ENCODE assay signal across 3 worm cellular contexts in genomic region chrX:14853712-14854217, ce11.
TF ChIP-seq lines count a peak whose summit lies in the region.

C27C12.1 (minus strand) TSS chrX:14853762.
C27C12.4 (plus strand) TSS chrX:14854086.

TF ChIP-seq in whole organism, L2 larva, 48 proteins besides CTCF, POLR2A, EP300 and RAD21 (continued from another document):
- TF ChIP-seq nhr-237 (tag; optimal IDR thresholded peaks at IDR 0.05; lab: Kevin White, UChicago) (no peak), nhr-77 (tag; optimal IDR thresholded peaks at IDR 0.05; lab: Kevin White, UChicago) (peak; percentile 43), sma-9 (GFP tag; optimal IDR thresholded peaks at IDR 0.05; lab: Kevin White, UChicago) (peak; percentile 90), sma-9 (tag; optimal IDR thresholded peaks at IDR 0.05; lab: Kevin White, UChicago) (no peak), unc-55 (GFP tag; optimal IDR thresholded peaks at IDR 0.05; lab: Kevin White, UChicago) (peak; percentile 96), crh-2 (tag; optimal IDR thresholded peaks at IDR 0.05; lab: Kevin White, UChicago) (peak; percentile 92), ztf-11 (tag; optimal IDR thresholded peaks at IDR 0.05; lab: Kevin White, UChicago) (no peak), unc-62 (GFP tag; optimal IDR thresholded peaks at IDR 0.05; lab: Kevin White, UChicago) (no peak), lin-13 (GFP tag; optimal IDR thresholded peaks at IDR 0.05; lab: Kevin White, UChicago) (peak; percentile 89), nhr-23 (tag; optimal IDR thresholded peaks at IDR 0.05; lab: Kevin White, UChicago) (no peak), fos-1 (tag; optimal IDR thresholded peaks at IDR 0.05; lab: Kevin White, UChicago) (peak; percentile 74), nhr-10 (tag; optimal IDR thresholded peaks at IDR 0.05; lab: Kevin White, UChicago) (no peak), nhr-25 (tag; optimal IDR thresholded peaks at IDR 0.05; lab: Kevin White, UChicago) (no peak), dmd-4 (tag; optimal IDR thresholded peaks at IDR 0.05; lab: Kevin White, UChicago) (no peak), ztf-4 (tag; optimal IDR thresholded peaks at IDR 0.05; lab: Kevin White, UChicago) (peak; percentile 89), elt-1 (tag; optimal IDR thresholded peaks at IDR 0.05; lab: Kevin White, UChicago) (no peak), peb-1 (tag; optimal IDR thresholded peaks at IDR 0.05; lab: Kevin White, UChicago) (no peak), Y55F3AM.14 (GFP tag; optimal IDR thresholded peaks at IDR 0.05; lab: Kevin White, UChicago) (peak; percentile 44), unc-39 (tag; optimal IDR thresholded peaks at IDR 0.05; lab: Kevin White, UChicago) (no peak), mab-5 (tag; optimal IDR thresholded peaks at IDR 0.05; lab: Kevin White, UChicago) (peak; percentile 82), lin-39 (tag; optimal IDR thresholded peaks at IDR 0.05; lab: Kevin White, UChicago) (no peak), ZK546.5 (tag; optimal IDR thresholded peaks at IDR 0.05; lab: Kevin White, UChicago) (no peak), R02D3.7 (tag; optimal IDR thresholded peaks at IDR 0.05; lab: Kevin White, UChicago) (peak; percentile 11), nhr-21 (tag; optimal IDR thresholded peaks at IDR 0.05; lab: Kevin White, UChicago) (peak; percentile 85), ceh-82 (tag; optimal IDR thresholded peaks at IDR 0.05; lab: Kevin White, UChicago) (peak; percentile 36), alr-1 (tag; optimal IDR thresholded peaks at IDR 0.05; lab: Kevin White, UChicago) (no peak)

TF ChIP-seq in whole organism, L4 larva, 104 proteins besides CTCF, POLR2A, EP300 and RAD21 (continued from another document and continues in another):
- TF ChIP-seq unc-62 (GFP tag; optimal IDR thresholded peaks at IDR 0.05 in 1 of 2; lab: Kevin White, UChicago), result no peak
- TF ChIP-seq unc-62 (tag; optimal IDR thresholded peaks at IDR 0.05; lab: Kevin White, UChicago), result no peak
- peak; percentile 90 for TF ChIP-seq mxl-3 (GFP tag; optimal IDR thresholded peaks at IDR 0.05; lab: Kevin White, UChicago)
- no peak for TF ChIP-seq R02D3.7 (tag; optimal IDR thresholded peaks at IDR 0.05; lab: Kevin White, UChicago)
- TF ChIP-seq ceh-82 (tag; optimal IDR thresholded peaks at IDR 0.05; lab: Kevin White, UChicago), result no peak
- TF ChIP-seq gei-8 (GFP tag; optimal IDR thresholded peaks at IDR 0.05; lab: Kevin White, UChicago), result no peak
- TF ChIP-seq unc-130 (GFP tag; optimal IDR thresholded peaks at IDR 0.05; lab: Kevin White, UChicago), result peak; percentile 33
- TF ChIP-seq lin-13 (GFP tag; optimal IDR thresholded peaks at IDR 0.05; lab: Kevin White, UChicago), result peak; percentile 76
- no peak for TF ChIP-seq lin-29 (GFP tag; IDR thresholded peaks at IDR 0.05; lab: Robert Waterston, UW)
- peak; percentile 90 for TF ChIP-seq nhr-28 (tag; optimal IDR thresholded peaks at IDR 0.05; lab: Kevin White, UChicago)
- TF ChIP-seq zip-11 (GFP tag; IDR thresholded peaks at IDR 0.05; lab: Robert Waterston, UW), result no peak
- no peak for TF ChIP-seq nhr-237 (tag; optimal IDR thresholded peaks at IDR 0.05; lab: Kevin White, UChicago)
- TF ChIP-seq arid-1 (GFP tag; conservative IDR thresholded peaks at IDR 0.05; lab: Robert Waterston, UW), result no peak; the same call in 1 of the 2 replicates
- no peak for TF ChIP-seq daf-12 (tag; optimal IDR thresholded peaks at IDR 0.05; lab: Kevin White, UChicago)
- TF ChIP-seq F49E8.2 (tag; optimal IDR thresholded peaks at IDR 0.05; lab: Kevin White, UChicago; ENCODE audit: borderline replicate concordance), result no peak
- TF ChIP-seq hlh-11 (tag; optimal IDR thresholded peaks at IDR 0.05; lab: Kevin White, UChicago), result peak; percentile 90
- 0 out of 2 replicates have a peak, but pooled peaks have one; percentile 18 for TF ChIP-seq dmd-9 (GFP tag; IDR thresholded peaks at IDR 0.05; lab: Robert Waterston, UW)
- TF ChIP-seq madf-5 (GFP tag; IDR thresholded peaks at IDR 0.05; lab: Robert Waterston, UW), result no peak
- TF ChIP-seq egl-27 (tag; optimal IDR thresholded peaks at IDR 0.05; lab: Kevin White, UChicago), result no peak
- no peak for TF ChIP-seq sdz-12 (GFP tag; optimal IDR thresholded peaks at IDR 0.05; lab: Kevin White, UChicago)
- TF ChIP-seq ces-1 (GFP tag; optimal IDR thresholded peaks at IDR 0.05; lab: Kevin White, UChicago), result no peak
- no peak for TF ChIP-seq nhr-10 (tag; optimal IDR thresholded peaks at IDR 0.05; lab: Kevin White, UChicago)
- TF ChIP-seq nhr-77 (tag; optimal IDR thresholded peaks at IDR 0.05; lab: Kevin White, UChicago), result peak; percentile 88
- peak; percentile 77 for TF ChIP-seq nhr-102 (tag; optimal IDR thresholded peaks at IDR 0.05; lab: Kevin White, UChicago)
- TF ChIP-seq ZK337.2 (GFP tag; IDR thresholded peaks at IDR 0.05; lab: Robert Waterston, UW), result no peak
- TF ChIP-seq dpl-1 (GFP tag; optimal IDR thresholded peaks at IDR 0.05; lab: Kevin White, UChicago), result peak; percentile 71
- TF ChIP-seq dmd-8 (GFP tag; IDR thresholded peaks at IDR 0.05; lab: Robert Waterston, UW), result no peak
- no peak for TF ChIP-seq lir-3 (tag; optimal IDR thresholded peaks at IDR 0.05; lab: Kevin White, UChicago)
- no peak for TF ChIP-seq vab-7 (GFP tag; IDR thresholded peaks at IDR 0.05; lab: Robert Waterston, UW)
- TF ChIP-seq ceh-32 (tag; optimal IDR thresholded peaks at IDR 0.05; lab: Kevin White, UChicago; ENCODE audit: poor library complexity), result no peak
- peak; percentile 73 for TF ChIP-seq T20F7.1 (GFP tag; optimal IDR thresholded peaks at IDR 0.05; lab: Kevin White, UChicago)
- TF ChIP-seq nhr-76 (tag; optimal IDR thresholded peaks at IDR 0.05; lab: Kevin White, UChicago), result no peak
- TF ChIP-seq madf-9 (GFP tag; conservative IDR thresholded peaks at IDR 0.05; lab: Robert Waterston, UW), result peak; percentile 47; the same call in 1 of the 2 replicates
- 0 out of 2 replicates have a peak, but pooled peaks have one; percentile 45 for TF ChIP-seq ceh-20 (GFP tag; IDR thresholded peaks at IDR 0.05; lab: Robert Waterston, UW)
- TF ChIP-seq rbr-2 (tag; optimal IDR thresholded peaks at IDR 0.05; lab: Kevin White, UChicago), result peak; percentile 86
- TF ChIP-seq lin-38 (GFP tag; IDR thresholded peaks at IDR 0.05; lab: Robert Waterston, UW), result no peak; the same call in 1 of the 2 replicates
- TF ChIP-seq lin-39 (tag; optimal IDR thresholded peaks at IDR 0.05; lab: Kevin White, UChicago), result no peak
- TF ChIP-seq D1046.2 (GFP tag; IDR thresholded peaks at IDR 0.05; lab: Robert Waterston, UW), result no peak
- no peak for TF ChIP-seq pqm-1 (tag; optimal IDR thresholded peaks at IDR 0.05; lab: Kevin White, UChicago)
- peak; percentile 57 for TF ChIP-seq zip-2 (tag; optimal IDR thresholded peaks at IDR 0.05; lab: Kevin White, UChicago)
- no peak for TF ChIP-seq tag-97 (GFP tag; IDR thresholded peaks at IDR 0.05; lab: Robert Waterston, UW)
- TF ChIP-seq T26A8.4 (GFP tag; IDR thresholded peaks at IDR 0.05; lab: Robert Waterston, UW), result peak; percentile 69
- TF ChIP-seq egl-43 (GFP tag; IDR thresholded peaks at IDR 0.05; lab: Robert Waterston, UW), result no peak
- TF ChIP-seq ZK546.5 (tag; optimal IDR thresholded peaks at IDR 0.05; lab: Kevin White, UChicago), result no peak
- TF ChIP-seq fkh-10 (GFP tag; optimal IDR thresholded peaks at IDR 0.05; lab: Kevin White, UChicago), result peak; percentile 78
- TF ChIP-seq dmd-6 (GFP tag; IDR thresholded peaks at IDR 0.05; lab: Robert Waterston, UW), result peak; percentile 84
- no peak for TF ChIP-seq cey-2 (tag; optimal IDR thresholded peaks at IDR 0.05; lab: Kevin White, UChicago; ENCODE audit: borderline replicate concordance, insufficient read depth)
- no peak for TF ChIP-seq tra-1 (GFP tag; IDR thresholded peaks at IDR 0.05; lab: Robert Waterston, UW)
- no peak for TF ChIP-seq nhr-41 (GFP tag; IDR thresholded peaks at IDR 0.05; lab: Robert Waterston, UW)
- TF ChIP-seq nhr-42 (GFP tag; IDR thresholded peaks at IDR 0.05; lab: Robert Waterston, UW), result 0 out of 2 replicates have a peak, but pooled peaks have one; percentile 40
- TF ChIP-seq attf-4 (tag; optimal IDR thresholded peaks at IDR 0.05; lab: Kevin White, UChicago), result no peak
- TF ChIP-seq fos-1 (tag; optimal IDR thresholded peaks at IDR 0.05; lab: Kevin White, UChicago), result no peak
- peak; percentile 48 for TF ChIP-seq spr-1 (tag; optimal IDR thresholded peaks at IDR 0.05; lab: Kevin White, UChicago)
- no peak for TF ChIP-seq snpc-1.2 (GFP tag; IDR thresholded peaks at IDR 0.05; lab: Robert Waterston, UW)
- no peak for TF ChIP-seq spr-3 (GFP tag; optimal IDR thresholded peaks at IDR 0.05; lab: Kevin White, UChicago)
- no peak for TF ChIP-seq ceh-28 (tag; optimal IDR thresholded peaks at IDR 0.05; lab: Kevin White, UChicago)

TF ChIP-seq in whole organism, late embryonic, 69 proteins besides CTCF, POLR2A, EP300 and RAD21 (continued from another document):
- TF ChIP-seq unc-3 (GFP tag; conservative IDR thresholded peaks at IDR 0.05; lab: Robert Waterston, UW), result no peak
- no peak for TF ChIP-seq unc-3 (tag; optimal IDR thresholded peaks at IDR 0.05; lab: Kevin White, UChicago)
- peak; percentile 66 for TF ChIP-seq nfya-1 (tag; optimal IDR thresholded peaks at IDR 0.05; lab: Kevin White, UChicago)
- TF ChIP-seq che-1 (tag; optimal IDR thresholded peaks at IDR 0.05; lab: Kevin White, UChicago), result no peak
- peak; percentile 59 for TF ChIP-seq hlh-30 (tag; optimal IDR thresholded peaks at IDR 0.05; lab: Kevin White, UChicago; ENCODE audit: insufficient read depth)
- TF ChIP-seq fkh-10 (GFP tag; optimal IDR thresholded peaks at IDR 0.05; lab: Kevin White, UChicago), result no peak
- no peak for TF ChIP-seq mec-3 (tag; optimal IDR thresholded peaks at IDR 0.05; lab: Kevin White, UChicago; ENCODE audit: borderline replicate concordance)
- peak; percentile 15 for TF ChIP-seq tbx-7 (tag; optimal IDR thresholded peaks at IDR 0.05; lab: Kevin White, UChicago)
- peak; percentile 42 for TF ChIP-seq ceh-14 (tag; optimal IDR thresholded peaks at IDR 0.05; lab: Kevin White, UChicago)
- peak; percentile 33 for TF ChIP-seq ceh-30 (tag; optimal IDR thresholded peaks at IDR 0.05; lab: Kevin White, UChicago)
- TF ChIP-seq ceh-48 (tag; optimal IDR thresholded peaks at IDR 0.05; lab: Kevin White, UChicago), result no peak
- TF ChIP-seq pag-3 (tag; optimal IDR thresholded peaks at IDR 0.05; lab: Kevin White, UChicago; ENCODE audit: borderline replicate concordance), result no peak
- TF ChIP-seq ref-2 (tag; optimal IDR thresholded peaks at IDR 0.05; lab: Kevin White, UChicago), result peak; percentile 82
- no peak for TF ChIP-seq madf-2 (tag; optimal IDR thresholded peaks at IDR 0.05; lab: Kevin White, UChicago)
- TF ChIP-seq hlh-8 (tag; optimal IDR thresholded peaks at IDR 0.05; lab: Kevin White, UChicago), result peak; percentile 40
- no peak for TF ChIP-seq elt-4 (tag; optimal IDR thresholded peaks at IDR 0.05; lab: Kevin White, UChicago)
- no peak for TF ChIP-seq ceh-45 (GFP tag; IDR thresholded peaks at IDR 0.05; lab: Robert Waterston, UW)
- no peak for TF ChIP-seq nhr-11 (tag; optimal IDR thresholded peaks at IDR 0.05; lab: Kevin White, UChicago)
- TF ChIP-seq dve-1 (tag; optimal IDR thresholded peaks at IDR 0.05; lab: Kevin White, UChicago), result peak; percentile 43
- no peak for TF ChIP-seq eyg-1 (tag; optimal IDR thresholded peaks at IDR 0.05; lab: Kevin White, UChicago)
- TF ChIP-seq ceh-18 (tag; optimal IDR thresholded peaks at IDR 0.05; lab: Kevin White, UChicago), result peak; percentile 50
- peak; percentile 56 for TF ChIP-seq rnt-1 (tag; optimal IDR thresholded peaks at IDR 0.05; lab: Kevin White, UChicago)
- TF ChIP-seq dmd-4 (tag; optimal IDR thresholded peaks at IDR 0.05; lab: Kevin White, UChicago; ENCODE audit: borderline replicate concordance), result no peak
- TF ChIP-seq npax-4 (tag; optimal IDR thresholded peaks at IDR 0.05; lab: Kevin White, UChicago), result no peak
- TF ChIP-seq K09A11.1 (tag; optimal IDR thresholded peaks at IDR 0.05; lab: Kevin White, UChicago; ENCODE audit: insufficient read depth), result no peak
- no peak for TF ChIP-seq unc-86 (tag; optimal IDR thresholded peaks at IDR 0.05; lab: Kevin White, UChicago)
- no peak for TF ChIP-seq pha-4 (tag; optimal IDR thresholded peaks at IDR 0.05; lab: Kevin White, UChicago)
- no peak for TF ChIP-seq nhr-232 (tag; optimal IDR thresholded peaks at IDR 0.05; lab: Kevin White, UChicago)
- no peak for TF ChIP-seq T23F11.4 (GFP tag; optimal IDR thresholded peaks at IDR 0.05; lab: Kevin White, UChicago)
- TF ChIP-seq lim-6 (tag; optimal IDR thresholded peaks at IDR 0.05; lab: Kevin White, UChicago), result no peak
- TF ChIP-seq ceh-6 (GFP tag; optimal IDR thresholded peaks at IDR 0.05; lab: Kevin White, UChicago), result no peak
- peak; percentile 44 for TF ChIP-seq ceh-34 (tag; optimal IDR thresholded peaks at IDR 0.05; lab: Kevin White, UChicago)
- TF ChIP-seq zip-5 (tag; optimal IDR thresholded peaks at IDR 0.05; lab: Kevin White, UChicago), result peak; percentile 39
- TF ChIP-seq pha-2 (tag; optimal IDR thresholded peaks at IDR 0.05; lab: Kevin White, UChicago), result no peak
- no peak for TF ChIP-seq sox-4 (tag; optimal IDR thresholded peaks at IDR 0.05; lab: Kevin White, UChicago)
- no peak for TF ChIP-seq ztf-16 (tag; optimal IDR thresholded peaks at IDR 0.05; lab: Kevin White, UChicago)
- peak; percentile 76 for TF ChIP-seq sdc-2 (tag; optimal IDR thresholded peaks at IDR 0.05; lab: Kevin White, UChicago)
- no peak for TF ChIP-seq ceh-22 (tag; optimal IDR thresholded peaks at IDR 0.05; lab: Kevin White, UChicago)
- TF ChIP-seq unc-55 (GFP tag; optimal IDR thresholded peaks at IDR 0.05; lab: Kevin White, UChicago), result peak; percentile 53
- TF ChIP-seq hlh-15 (tag; optimal IDR thresholded peaks at IDR 0.05; lab: Kevin White, UChicago), result no peak
- no peak for TF ChIP-seq pqm-1 (tag; optimal IDR thresholded peaks at IDR 0.05; lab: Kevin White, UChicago)
- no peak for TF ChIP-seq hlh-13 (GFP tag; optimal IDR thresholded peaks at IDR 0.05; lab: Kevin White, UChicago)
- no peak for TF ChIP-seq sox-2 (GFP tag; IDR thresholded peaks at IDR 0.05; lab: Robert Waterston, UW)
